Fruit fly (Drosophila melanogaster): ENCODE data around the gene Mcm6.

- TF ChIP-seq grn (GFP tag; optimal IDR thresholded peaks at IDR 0.05) = no peak
- no peak for TF ChIP-seq CG12659 (GFP tag; optimal IDR thresholded peaks at IDR 0.05)
- TF ChIP-seq CG8290 (GFP tag; optimal IDR thresholded peaks at IDR 0.05) = peak; percentile 25
- no peak for TF ChIP-seq CG8290 (tag; optimal IDR thresholded peaks at IDR 0.05)
- no peak for TF ChIP-seq CG34422 (GFP tag; IDR thresholded peaks at IDR 0.05)
- no peak for TF ChIP-seq h (optimal IDR thresholded peaks at IDR 0.05)
- TF ChIP-seq CG3281 (GFP tag; optimal IDR thresholded peaks at IDR 0.05) = no peak
- TF ChIP-seq CG8388 (GFP tag; optimal IDR thresholded peaks at IDR 0.05) = no peak
- TF ChIP-seq CG12236 (GFP tag; optimal IDR thresholded peaks at IDR 0.05) = no peak
- no peak for TF ChIP-seq CG8765 (GFP tag; IDR thresholded peaks at IDR 0.05)
- no peak for TF ChIP-seq Hmx (GFP tag; optimal IDR thresholded peaks at IDR 0.05)
These were observed 14.6 kb downstream of the Mcm6 start, which contains the start of gene CG3184 for dm6 chrX:6688620-6689400.
